Fruit fly (Drosophila melanogaster) whole organism, embryonic: ENCODE results near the gene Wbp2.

Source experiments
- Adf1 ChIP-seq: fragments of 200-800 bp; sonication (Bioruptor generic); IDR thresholded peaks from 2 replicates; pipeline ENCODE4 v1.3.6; 2022; ENCODE audit warnings: missing biosample characterization, missing genetic modification characterization
- B-H2 ChIP-seq: fragments of 200-800 bp; sonication (Bioruptor generic); optimal IDR thresholded peaks from 2 replicates; lab custom pipeline; 2018; ENCODE audit warnings: missing biosample characterization, mild to moderate bottlenecking, missing genetic modification characterization
- CG10267 ChIP-seq: fragments of 200-800 bp; sonication (Bioruptor generic); optimal IDR thresholded peaks from 2 replicates; lab custom pipeline; 2018; ENCODE audit warnings: missing biosample characterization, mild to moderate bottlenecking, missing genetic modification characterization, moderate library complexity
- CG10654 ChIP-seq: fragments of 200-800 bp; sonication (Bioruptor generic); optimal IDR thresholded peaks from 2 replicates; lab custom pipeline; 2016; ENCODE audit warnings: missing biosample characterization, missing genetic modification characterization
- CG11093 ChIP-seq: fragments of 200-800 bp; sonication (Bioruptor generic); IDR thresholded peaks from 3 replicates; pipeline ENCODE4 v1.3.6; 2022; ENCODE audit warnings: missing biosample characterization, missing genetic modification characterization
- CG12219 ChIP-seq: fragments of 200-800 bp; sonication (Bioruptor generic); optimal IDR thresholded peaks from 3 replicates; lab custom pipeline; 2018; ENCODE audit warnings: missing biosample characterization, mild to moderate bottlenecking, missing genetic modification characterization
- CG1233 ChIP-seq: fragments of 200-800 bp; sonication (Bioruptor generic); optimal IDR thresholded peaks from 4 replicates; lab custom pipeline; 2018; ENCODE audit warnings: missing biosample characterization, mild to moderate bottlenecking, missing genetic modification characterization
- CG14710 ChIP-seq: fragments of 200-800 bp; sonication (Bioruptor generic); optimal IDR thresholded peaks from 3 replicates; lab custom pipeline; 2019; ENCODE audit warnings: missing biosample characterization, mild to moderate bottlenecking, missing genetic modification characterization, moderate library complexity
- CG30020 ChIP-seq: fragments of 200-800 bp; optimal IDR thresholded peaks from 2 replicates; lab custom pipeline; 2019; ENCODE audit warnings: missing biosample characterization, mild to moderate bottlenecking, missing genetic modification characterization, moderate library complexity
- CG3065 ChIP-seq: fragments of 200-800 bp; sonication (Bioruptor generic); optimal IDR thresholded peaks from 2 replicates; lab custom pipeline; 2016; ENCODE audit warnings: missing biosample characterization, missing genetic modification characterization
- CG3847 ChIP-seq: fragments of 200-800 bp; sonication (Bioruptor generic); IDR thresholded peaks from 2 replicates; pipeline ENCODE4 v1.3.6; 2022; ENCODE audit warnings: missing biosample characterization, missing genetic modification characterization
- CG6854 ChIP-seq: fragments of 200-800 bp; sonication (Bioruptor generic); optimal IDR thresholded peaks from 3 replicates; lab custom pipeline; 2017; ENCODE audit warnings: missing biosample characterization, mild to moderate bottlenecking, missing genetic modification characterization
- CG7357 ChIP-seq: fragments of 200-800 bp; sonication (Bioruptor generic); IDR thresholded peaks from 3 replicates; pipeline ENCODE4 v1.3.6; 2022; ENCODE audit warnings: missing biosample characterization, missing genetic modification characterization
- CG8359 ChIP-seq: fragments of 200-800 bp; sonication (Bioruptor generic); optimal IDR thresholded peaks from 2 replicates; lab custom pipeline; 2017; ENCODE audit warnings: missing biosample characterization, mild to moderate bottlenecking, missing genetic modification characterization, borderline replicate concordance
- CG8388 ChIP-seq: fragments of 200-800 bp; sonication (Bioruptor generic); optimal IDR thresholded peaks from 2 replicates; lab custom pipeline; 2019; ENCODE audit warnings: missing biosample characterization, mild to moderate bottlenecking, missing genetic modification characterization, moderate library complexity
- CG9817 ChIP-seq: fragments of 200-800 bp; sonication (Bioruptor generic); optimal IDR thresholded peaks from 2 replicates; lab custom pipeline; 2018; ENCODE audit warnings: missing biosample characterization, mild to moderate bottlenecking, missing genetic modification characterization, moderate library complexity
- Dek ChIP-seq: fragments of 200-800 bp; sonication (Bioruptor generic); optimal IDR thresholded peaks from 3 replicates; lab custom pipeline; 2019; ENCODE audit warnings: missing biosample characterization, mild to moderate bottlenecking, missing genetic modification characterization, moderate library complexity
- ERR ChIP-seq: fragments of 200-800 bp; sonication (Bioruptor generic); optimal IDR thresholded peaks from 2 replicates; lab custom pipeline; 2016; ENCODE audit warnings: missing biosample characterization, missing genetic modification characterization
- Ets65A ChIP-seq: fragments of 200-800 bp; sonication (Bioruptor generic); peaks from one replicate; lab custom pipeline; 2016; ENCODE audit warnings: missing biosample characterization, missing genetic modification characterization
- GATAe ChIP-seq: fragments of 200-800 bp; sonication (Bioruptor generic); conservative IDR thresholded peaks from 2 replicates; pipeline ENCODE4 v1.3.6; 2022; ENCODE audit warnings: missing biosample characterization, missing genetic modification characterization
- HHEX ChIP-seq: fragments of 200-800 bp; sonication (Bioruptor generic); optimal IDR thresholded peaks from 3 replicates; lab custom pipeline; 2017; ENCODE audit warnings: missing biosample characterization, mild to moderate bottlenecking, missing genetic modification characterization, missing genetic modification reagents
- Hsf ChIP-seq: fragments of 200-800 bp; sonication (Bioruptor generic); optimal IDR thresholded peaks from 3 replicates; lab custom pipeline; 2016; ENCODE audit warnings: missing biosample characterization, missing genetic modification characterization
- Lhr ChIP-seq: fragments of 200-800 bp; sonication (Bioruptor generic); optimal IDR thresholded peaks from 3 replicates; lab custom pipeline; 2017; ENCODE audit warnings: mild to moderate bottlenecking, missing biosample characterization, missing genetic modification reagents, missing genetic modification characterization
- Lim3 ChIP-seq: fragments of 200-800 bp; sonication (Bioruptor generic); IDR thresholded peaks from 2 replicates; pipeline ENCODE4 v1.3.6; 2022; ENCODE audit warnings: missing biosample characterization, missing genetic modification characterization
- MESR4 ChIP-seq: fragments of 200-800 bp; sonication (Bioruptor generic); optimal IDR thresholded peaks from 2 replicates; lab custom pipeline; 2018; ENCODE audit warnings: missing biosample characterization, mild to moderate bottlenecking, missing genetic modification characterization, moderate library complexity
- NfI ChIP-seq: fragments of 200-800 bp; sonication (Bioruptor generic); optimal IDR thresholded peaks from 3 replicates; lab custom pipeline; 2018; ENCODE audit warnings: missing biosample characterization, mild to moderate bottlenecking, missing genetic modification characterization, moderate library complexity
- Oli ChIP-seq: fragments of 200-800 bp; sonication (Bioruptor generic); optimal IDR thresholded peaks from 2 replicates; lab custom pipeline; 2018; ENCODE audit warnings: missing biosample characterization, mild to moderate bottlenecking, missing genetic modification characterization, moderate library complexity
- Opbp ChIP-seq: fragments of 200-800 bp; sonication (Bioruptor generic); IDR thresholded peaks from 3 replicates; pipeline ENCODE4 v1.3.6; 2022; ENCODE audit warnings: missing biosample characterization, missing genetic modification characterization; ENCODE audit not compliant: partially characterized antibody
- Rfx ChIP-seq: fragments of 200-800 bp; sonication (Bioruptor generic); IDR thresholded peaks from 2 replicates; pipeline ENCODE4 v1.3.6; 2022; ENCODE audit warnings: missing biosample characterization, missing genetic modification characterization
- Six4 ChIP-seq: fragments of 200-800 bp; sonication (Bioruptor generic); optimal IDR thresholded peaks from 2 replicates; lab custom pipeline; 2016; ENCODE audit warnings: missing biosample characterization, missing genetic modification characterization
- Sox102F ChIP-seq: fragments of 200-800 bp; sonication (Bioruptor generic); optimal IDR thresholded peaks from 2 replicates; lab custom pipeline; 2018; ENCODE audit warnings: missing biosample characterization, mild to moderate bottlenecking, missing genetic modification characterization, moderate library complexity
- abd-A ChIP-seq: fragments of 200-800 bp; sonication (Bioruptor generic); optimal IDR thresholded peaks from 3 replicates; lab custom pipeline; 2019; ENCODE audit warnings: missing biosample characterization, mild to moderate bottlenecking, missing genetic modification characterization, moderate library complexity
- al ChIP-seq: fragments of 200-800 bp; sonication (Bioruptor generic); IDR thresholded peaks from 2 replicates; pipeline ENCODE4 v1.3.6; 2022; ENCODE audit warnings: missing biosample characterization, missing genetic modification characterization
- ash1 ChIP-seq: fragments of 200-800 bp; sonication (Bioruptor generic); optimal IDR thresholded peaks from 2 replicates; lab custom pipeline; 2018; ENCODE audit warnings: missing biosample characterization, mild to moderate bottlenecking, missing genetic modification characterization
- bigmax ChIP-seq: fragments of 200-800 bp; sonication (Bioruptor generic); optimal IDR thresholded peaks from 2 replicates; lab custom pipeline; 2018; ENCODE audit warnings: missing biosample characterization, mild to moderate bottlenecking, missing genetic modification characterization
- btn ChIP-seq: fragments of 200-800 bp; sonication (Bioruptor generic); optimal IDR thresholded peaks from 2 replicates; lab custom pipeline; 2016; ENCODE audit warnings: missing biosample characterization, missing genetic modification characterization
- crol ChIP-seq: fragments of 200-800 bp; sonication (Bioruptor generic); IDR thresholded peaks from 2 replicates; pipeline ENCODE4 v1.3.6; 2022; ENCODE audit warnings: missing biosample characterization, missing genetic modification characterization
- dan ChIP-seq: fragments of 200-800 bp; sonication (Bioruptor generic); IDR thresholded peaks from 2 replicates; pipeline ENCODE4 v1.3.6; 2022; ENCODE audit warnings: missing biosample characterization, missing genetic modification characterization
- dimm ChIP-seq: fragments of 200-800 bp; sonication (Bioruptor generic); IDR thresholded peaks from 2 replicates; pipeline ENCODE4 v1.3.6; 2022; ENCODE audit warnings: missing biosample characterization, missing genetic modification characterization
- ewg ChIP-seq: fragments of 200-800 bp; sonication (Bioruptor generic); optimal IDR thresholded peaks from 3 replicates; lab custom pipeline; 2017; ENCODE audit warnings: mild to moderate bottlenecking, missing biosample characterization, missing genetic modification reagents, missing genetic modification characterization
- fd64A ChIP-seq: fragments of 200-800 bp; sonication (Bioruptor generic); optimal IDR thresholded peaks from 3 replicates; lab custom pipeline; 2018; ENCODE audit warnings: missing biosample characterization, mild to moderate bottlenecking, missing genetic modification characterization
- fu2 ChIP-seq: fragments of 200-800 bp; sonication (Bioruptor generic); optimal IDR thresholded peaks from 2 replicates; lab custom pipeline; 2016; ENCODE audit warnings: missing biosample characterization, missing genetic modification characterization
- gcm2 ChIP-seq: fragments of 200-800 bp; sonication (Bioruptor generic); optimal IDR thresholded peaks from 2 replicates; lab custom pipeline; 2016; ENCODE audit warnings: missing biosample characterization, missing genetic modification characterization
- h ChIP-seq: fragments of >200 bp; optimal IDR thresholded peaks from 2 replicates; lab custom pipeline; 2017
- lbe ChIP-seq: fragments of 200-800 bp; sonication (Bioruptor generic); optimal IDR thresholded peaks from 2 replicates; lab custom pipeline; 2016; ENCODE audit warnings: missing biosample characterization, mild to moderate bottlenecking, missing genetic modification characterization
- nerfin-2 ChIP-seq: fragments of 200-800 bp; sonication (Bioruptor generic); IDR thresholded peaks from 2 replicates; pipeline ENCODE4 v1.3.6; 2022; ENCODE audit warnings: missing biosample characterization, missing genetic modification characterization; ENCODE audit not compliant: partially characterized antibody
- oc ChIP-seq: fragments of 200-800 bp; sonication (Bioruptor generic); optimal IDR thresholded peaks from 2 replicates; lab custom pipeline; 2018; ENCODE audit warnings: missing biosample characterization, mild to moderate bottlenecking, missing genetic modification characterization, moderate library complexity
- rib ChIP-seq: fragments of 200-800 bp; sonication (Bioruptor generic); IDR thresholded peaks from 2 replicates; pipeline ENCODE4 v1.3.6; 2022; ENCODE audit warnings: missing biosample characterization, missing genetic modification characterization
- schlank ChIP-seq: fragments of 200-800 bp; sonication (Bioruptor generic); optimal IDR thresholded peaks from 2 replicates; lab custom pipeline; 2018; ENCODE audit warnings: missing biosample characterization, mild to moderate bottlenecking, missing genetic modification characterization
- trem ChIP-seq: fragments of 200-800 bp; optimal IDR thresholded peaks from 3 replicates; lab custom pipeline; 2019; ENCODE audit warnings: missing biosample characterization, mild to moderate bottlenecking, missing genetic modification characterization, moderate library complexity

Gene Wbp2

DNA sequence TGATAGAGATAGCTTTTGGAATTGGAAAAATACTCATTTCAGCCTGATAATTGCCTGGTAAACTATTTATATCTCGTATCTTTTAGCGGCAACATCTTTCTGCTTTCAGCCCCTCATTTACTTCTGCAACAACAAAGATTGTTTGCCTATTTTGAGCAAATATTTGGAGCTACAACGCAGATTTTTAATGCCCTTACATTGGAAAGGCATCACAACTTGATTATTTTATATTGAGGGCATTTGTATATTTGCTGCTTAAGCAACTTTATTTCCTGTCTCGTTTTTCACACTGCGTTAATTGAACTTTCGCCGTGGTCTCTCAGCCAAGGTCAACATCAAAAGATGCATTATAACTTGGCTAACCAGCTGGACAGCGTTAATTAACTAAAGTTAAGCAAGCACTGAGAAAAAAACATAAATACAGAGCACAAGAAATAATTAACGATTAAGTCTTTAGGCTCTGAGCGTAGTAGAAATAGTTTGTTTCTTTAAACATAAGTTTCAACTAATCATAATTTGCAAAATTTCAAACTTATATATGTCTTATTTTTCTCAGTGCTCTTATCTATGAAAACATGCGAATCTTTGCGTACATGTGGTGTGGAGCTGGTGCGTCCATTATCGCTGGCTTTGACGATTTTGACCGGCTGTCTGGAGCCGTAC, 18.5 kb upstream of the Wbp2 start (continued):
- peak; percentile 46 for TF ChIP-seq Hsf (GFP tag; lab: Kevin White, UChicago)
- no peak for TF ChIP-seq crol
- no peak for TF ChIP-seq lbe
- TF ChIP-seq CG30020 (tag; lab: Kevin White, UChicago), result no peak
- no peak for TF ChIP-seq dimm
- TF ChIP-seq ERR (GFP tag; lab: Kevin White, UChicago), result peak; percentile 58
- TF ChIP-seq CG6854 (GFP tag; lab: Kevin White, UChicago), result peak; percentile 19
- no peak for TF ChIP-seq GATAe
- TF ChIP-seq trem (tag; lab: Kevin White, UChicago), result no peak
- peak; percentile 51 for TF ChIP-seq NfI (GFP tag; lab: Kevin White, UChicago)
- TF ChIP-seq Ets65A, result peak; percentile 76
- TF ChIP-seq dan (GFP tag; lab: Robert Waterston, UW), result no peak
- TF ChIP-seq nerfin-2 (GFP tag; lab: Robert Waterston, UW), result no peak
- TF ChIP-seq Lhr (GFP tag; lab: Kevin White, UChicago), result no peak
- no peak for TF ChIP-seq MESR4
- no peak for TF ChIP-seq CG10654
- peak; percentile 3 for TF ChIP-seq oc (tag; lab: Kevin White, UChicago)
- no peak for TF ChIP-seq schlank (tag; lab: Kevin White, UChicago)
- peak; percentile 62 for TF ChIP-seq Oli
- TF ChIP-seq abd-A, result no peak
- peak; percentile 39; the same call in 1 of the 2 replicates for TF ChIP-seq CG3847 (GFP tag; lab: Robert Waterston, UW)
- TF ChIP-seq CG12219 (GFP tag; lab: Kevin White, UChicago), result peak; percentile 38
- TF ChIP-seq CG1233 (GFP tag; lab: Kevin White, UChicago), result peak; percentile 45
- no peak for TF ChIP-seq CG3065 (GFP tag; lab: Kevin White, UChicago)
- TF ChIP-seq ewg, result no peak
- TF ChIP-seq Opbp (GFP tag; lab: Robert Waterston, UW), result no peak
- TF ChIP-seq Dek (tag; lab: Kevin White, UChicago), result peak; percentile 25
- peak; percentile 32 for TF ChIP-seq CG8388
- no peak for TF ChIP-seq h
- no peak for TF ChIP-seq Adf1 (GFP tag; lab: Robert Waterston, UW)
- TF ChIP-seq CG9817 (tag; lab: Kevin White, UChicago), result peak; percentile 46
- TF ChIP-seq CG10267 (tag; lab: Kevin White, UChicago), result peak; percentile 23
- peak; percentile 66 for TF ChIP-seq Rfx
- TF ChIP-seq fd64A (GFP tag; lab: Kevin White, UChicago), result no peak
- TF ChIP-seq rib (GFP tag; lab: Robert Waterston, UW), result peak; percentile 62; the same call in 1 of the 2 replicates
- TF ChIP-seq Six4 (GFP tag; lab: Kevin White, UChicago), result peak; percentile 19
- TF ChIP-seq al (GFP tag; lab: Robert Waterston, UW), result no peak
- no peak for TF ChIP-seq CG8359 (GFP tag; lab: Kevin White, UChicago)
- no peak for TF ChIP-seq Lim3 (GFP tag; lab: Robert Waterston, UW)
- peak; percentile 56 for TF ChIP-seq fu2
- TF ChIP-seq B-H2 (GFP tag; lab: Kevin White, UChicago), result no peak
- no peak for TF ChIP-seq bigmax (GFP tag; lab: Kevin White, UChicago)
- TF ChIP-seq ash1 (GFP tag; lab: Kevin White, UChicago), result no peak
- no peak for TF ChIP-seq CG7357 (GFP tag; lab: Robert Waterston, UW)
- no peak for TF ChIP-seq CG14710
- 0 out of 3 replicates have a peak, but pooled peaks have one; percentile 23 for TF ChIP-seq CG11093 (GFP tag; lab: Robert Waterston, UW)
- no peak for TF ChIP-seq btn
- peak; percentile 14 for TF ChIP-seq HHEX
- peak; percentile 12 for TF ChIP-seq gcm2
- TF ChIP-seq Sox102F (GFP tag; lab: Kevin White, UChicago), result peak; percentile 79
